Worm (Caenorhabditis elegans) whole organism, L1 larva: ENCODE measurements around the gene csb-1.

Experiments
- C04F5.9 ChIP-seq: sonication (generic microtip); optimal IDR thresholded peaks from 2 replicates; lab custom pipeline; 2016; ENCODE audit warnings: missing genetic modification characterization, missing compliant biosample characterization
- aha-1 ChIP-seq: fragments of 150-350 bp; optimal IDR thresholded peaks from 2 replicates; lab custom pipeline; 2014; ENCODE audit warnings: missing biosample characterization, missing genetic modification characterization
- ceh-8 ChIP-seq: fragments of 200-800 bp; sonication (Bioruptor generic); optimal IDR thresholded peaks from 2 replicates; lab custom pipeline; 2018; ENCODE audit warnings: mild to moderate bottlenecking, missing genetic modification characterization, moderate library complexity, missing compliant biosample characterization
- ceh-88 ChIP-seq: fragments of 200-800 bp; sonication (Bioruptor generic); IDR thresholded peaks from 2 replicates; pipeline ENCODE4 v1.3.6; 2022; ENCODE audit warnings: missing genetic modification characterization, missing compliant biosample characterization
- ceh-90 ChIP-seq: sonication (generic microtip); optimal IDR thresholded peaks from 2 replicates; lab custom pipeline; 2016; ENCODE audit warnings: missing genetic modification characterization, missing compliant biosample characterization
- dsc-1 ChIP-seq: sonication (generic microtip); optimal IDR thresholded peaks from 2 replicates; lab custom pipeline; 2016; ENCODE audit warnings: mild to moderate bottlenecking, missing genetic modification characterization, missing compliant biosample characterization
- efl-1 ChIP-seq, 4 experiments: fragments of 150-350 bp; optimal IDR thresholded peaks in 3 of 4; peaks in 1 of 4; 1 replicate in 1 of 4; 2 replicates in 3 of 4; lab custom pipeline; 2014; ENCODE audit warnings: missing biosample characterization in 2 of 4, missing genetic modification characterization in 2 of 4, missing genetic modification reagents in 2 of 4
- egl-13 ChIP-seq: sonication (generic microtip); optimal IDR thresholded peaks from 2 replicates; lab custom pipeline; 2016; ENCODE audit warnings: missing genotype, missing genetic modification reagents, missing genetic modification characterization, missing compliant biosample characterization
- fkh-10 ChIP-seq: sonication (generic microtip); optimal IDR thresholded peaks from 2 replicates; lab custom pipeline; 2017; ENCODE audit warnings: missing biosample characterization, missing genetic modification reagents, missing genetic modification characterization
- fkh-4 ChIP-seq: sonication (generic microtip); optimal IDR thresholded peaks from 2 replicates; lab custom pipeline; 2016; ENCODE audit warnings: missing compliant biosample characterization, missing genetic modification characterization, borderline replicate concordance
- grh-1 ChIP-seq: fragments of 200-800 bp; sonication (Bioruptor generic); IDR thresholded peaks from 2 replicates; pipeline ENCODE4 v1.3.6; 2022; ENCODE audit warnings: missing genetic modification reagents, missing genetic modification characterization, missing compliant biosample characterization
- hlh-4 ChIP-seq: sonication (generic microtip); optimal IDR thresholded peaks from 2 replicates; lab custom pipeline; 2016; ENCODE audit warnings: mild to moderate bottlenecking, missing genetic modification characterization, missing compliant biosample characterization
- hpl-2 ChIP-seq: fragments of 150-350 bp; optimal IDR thresholded peaks from 2 replicates; lab custom pipeline; 2014; ENCODE audit warnings: missing biosample characterization, missing genetic modification reagents, missing genetic modification characterization
- isw-1 ChIP-seq: fragments of 200-800 bp; sonication (Bioruptor generic); IDR thresholded peaks from 2 replicates; pipeline ENCODE4 v1.3.6; 2022; ENCODE audit warnings: missing genetic modification characterization, missing compliant biosample characterization
- lin-14 ChIP-seq: fragments of 200-800 bp; sonication (Bioruptor generic); optimal IDR thresholded peaks from 2 replicates; lab custom pipeline; 2018; ENCODE audit warnings: mild to moderate bottlenecking, missing genetic modification characterization, moderate library complexity, missing compliant biosample characterization
- lin-35 ChIP-seq, 2 experiments: fragments of 150-350 bp; optimal IDR thresholded peaks; 2 replicates each; lab custom pipeline; 2014; ENCODE audit warnings: missing biosample characterization in 2 of 2, missing genetic modification characterization in 2 of 2, missing genetic modification reagents in 2 of 2
- lin-39 ChIP-seq: fragments of 150-350 bp; optimal IDR thresholded peaks from 2 replicates; lab custom pipeline; 2014; ENCODE audit warnings: missing biosample characterization, missing genetic modification reagents, missing genetic modification characterization
- lir-3 ChIP-seq: sonication (generic microtip); optimal IDR thresholded peaks from 2 replicates; lab custom pipeline; 2016; ENCODE audit warnings: mild to moderate bottlenecking, missing genetic modification characterization, moderate library complexity, missing compliant biosample characterization; ENCODE audit not compliant: poor library complexity
- lsy-2 ChIP-seq, 2 experiments: fragments of 150-350 bp; optimal IDR thresholded peaks; 2 replicates each; lab custom pipeline; 2014; ENCODE audit warnings: missing biosample characterization in 2 of 2, missing genetic modification characterization in 2 of 2
- mab-9 ChIP-seq: fragments of 200-800 bp; sonication (Bioruptor generic); IDR thresholded peaks from 2 replicates; pipeline ENCODE4 v1.3.6; 2022; ENCODE audit warnings: missing genetic modification reagents, missing genetic modification characterization, missing compliant biosample characterization
- mdl-1 ChIP-seq, 2 experiments: fragments of 150-350 bp; optimal IDR thresholded peaks; 2 replicates each; lab custom pipeline; 2014 to 2017; ENCODE audit warnings: missing biosample characterization in 2 of 2, missing genetic modification characterization in 2 of 2, inconsistent platforms in 1 of 2
- nhr-20 ChIP-seq: sonication (generic microtip); optimal IDR thresholded peaks from 2 replicates; lab custom pipeline; 2016; ENCODE audit warnings: mild to moderate bottlenecking, missing genetic modification characterization, missing compliant biosample characterization
- nhr-237 ChIP-seq: fragments of 150-350 bp; optimal IDR thresholded peaks from 2 replicates; lab custom pipeline; 2014; ENCODE audit warnings: missing biosample characterization, missing genetic modification characterization
- nhr-28 ChIP-seq: fragments of 150-350 bp; optimal IDR thresholded peaks from 2 replicates; lab custom pipeline; 2014; ENCODE audit warnings: missing biosample characterization, missing genetic modification characterization
- nhr-47 ChIP-seq: sonication (generic microtip); optimal IDR thresholded peaks from 2 replicates; lab custom pipeline; 2016; ENCODE audit warnings: mild to moderate bottlenecking, missing genetic modification characterization, moderate library complexity, missing compliant biosample characterization
- nhr-71 ChIP-seq: sonication (generic microtip); optimal IDR thresholded peaks from 2 replicates; lab custom pipeline; 2016; ENCODE audit warnings: mild to moderate bottlenecking, missing genetic modification characterization, moderate library complexity, missing compliant biosample characterization
- nhr-77 ChIP-seq: fragments of 150-350 bp; optimal IDR thresholded peaks from 2 replicates; lab custom pipeline; 2014; ENCODE audit warnings: missing biosample characterization, missing genetic modification characterization
- nhr-84 ChIP-seq: sonication (generic microtip); optimal IDR thresholded peaks from 2 replicates; lab custom pipeline; 2017; ENCODE audit warnings: missing biosample characterization, missing genetic modification characterization
- nhr-85 ChIP-seq: sonication (generic microtip); peaks from one replicate; lab custom pipeline; 2016; ENCODE audit warnings: missing genetic modification characterization, inconsistent platforms, missing compliant biosample characterization
- nhr-90 ChIP-seq: sonication (generic microtip); optimal IDR thresholded peaks from 2 replicates; lab custom pipeline; 2016; ENCODE audit warnings: mild to moderate bottlenecking, missing genetic modification characterization, missing compliant biosample characterization; ENCODE audit not compliant: poor library complexity
- pag-3 ChIP-seq: sonication (generic microtip); optimal IDR thresholded peaks from 2 replicates; lab custom pipeline; 2017; ENCODE audit warnings: missing genetic modification characterization, mild to moderate bottlenecking, missing compliant biosample characterization, antibody characterized with exemption, borderline replicate concordance; ENCODE audit not compliant: insufficient read depth
- pqm-1 ChIP-seq: sonication (generic microtip); optimal IDR thresholded peaks from 3 replicates; lab custom pipeline; 2017; ENCODE audit warnings: missing biosample characterization, missing genetic modification characterization
- rnt-1 ChIP-seq: sonication (generic microtip); optimal IDR thresholded peaks from 2 replicates; lab custom pipeline; 2016; ENCODE audit warnings: mild to moderate bottlenecking, missing genetic modification characterization, moderate library complexity, missing compliant biosample characterization
- skn-1 ChIP-seq: fragments of 150-350 bp; optimal IDR thresholded peaks from 2 replicates; lab custom pipeline; 2014; ENCODE audit warnings: missing biosample characterization, missing genetic modification characterization
- snpc-4 ChIP-seq: fragments of 150-350 bp; optimal IDR thresholded peaks from 2 replicates; lab custom pipeline; 2014; ENCODE audit warnings: missing biosample characterization, missing genetic modification characterization
- sox-4 ChIP-seq: sonication (generic microtip); optimal IDR thresholded peaks from 2 replicates; lab custom pipeline; 2016; ENCODE audit warnings: missing genetic modification characterization, missing compliant biosample characterization
- swsn-7 ChIP-seq: sonication (generic microtip); optimal IDR thresholded peaks from 2 replicates; lab custom pipeline; 2016; ENCODE audit warnings: missing genetic modification characterization, missing compliant biosample characterization
- tbx-2 ChIP-seq: sonication (generic microtip); optimal IDR thresholded peaks from 2 replicates; lab custom pipeline; 2016; ENCODE audit warnings: missing genetic modification characterization, missing compliant biosample characterization
- unc-130 ChIP-seq: fragments of 150-350 bp; optimal IDR thresholded peaks from 2 replicates; lab custom pipeline; 2017; ENCODE audit warnings: missing biosample characterization, missing genetic modification characterization, inconsistent platforms
- unc-30 ChIP-seq: sonication (generic microtip); optimal IDR thresholded peaks from 2 replicates; lab custom pipeline; 2017; ENCODE audit warnings: missing biosample characterization, missing genetic modification characterization
- unc-62 ChIP-seq: fragments of 150-350 bp; optimal IDR thresholded peaks from 2 replicates; lab custom pipeline; 2014; ENCODE audit warnings: missing biosample characterization, missing genetic modification reagents, missing genetic modification characterization
- unc-86 ChIP-seq: sonication (generic microtip); optimal IDR thresholded peaks from 2 replicates; lab custom pipeline; 2016; ENCODE audit warnings: missing genetic modification characterization, missing compliant biosample characterization
- xbp-1 ChIP-seq: sonication (generic microtip); optimal IDR thresholded peaks from 2 replicates; lab custom pipeline; 2016; ENCODE audit warnings: missing genetic modification characterization, missing compliant biosample characterization
- zag-1 ChIP-seq: fragments of 150-350 bp; optimal IDR thresholded peaks from 2 replicates; lab custom pipeline; 2014; ENCODE audit warnings: missing biosample characterization, missing genetic modification characterization
- zip-4 ChIP-seq: fragments of 200-800 bp; sonication (Bioruptor generic); optimal IDR thresholded peaks from 2 replicates; lab custom pipeline; 2018; ENCODE audit warnings: mild to moderate bottlenecking, missing genetic modification characterization, moderate library complexity, missing compliant biosample characterization
- ztf-11 ChIP-seq, 2 experiments: sonication (generic microtip); optimal IDR thresholded peaks; 2 replicates each; lab custom pipeline; 2016 to 2017; ENCODE audit warnings: missing genetic modification characterization in 2 of 2, missing biosample characterization in 1 of 2, missing compliant biosample characterization in 1 of 2
- ztf-4 ChIP-seq: fragments of 150-350 bp; optimal IDR thresholded peaks from 2 replicates; lab custom pipeline; 2014; ENCODE audit warnings: missing biosample characterization, missing genetic modification characterization

Gene csb-1

DNA sequence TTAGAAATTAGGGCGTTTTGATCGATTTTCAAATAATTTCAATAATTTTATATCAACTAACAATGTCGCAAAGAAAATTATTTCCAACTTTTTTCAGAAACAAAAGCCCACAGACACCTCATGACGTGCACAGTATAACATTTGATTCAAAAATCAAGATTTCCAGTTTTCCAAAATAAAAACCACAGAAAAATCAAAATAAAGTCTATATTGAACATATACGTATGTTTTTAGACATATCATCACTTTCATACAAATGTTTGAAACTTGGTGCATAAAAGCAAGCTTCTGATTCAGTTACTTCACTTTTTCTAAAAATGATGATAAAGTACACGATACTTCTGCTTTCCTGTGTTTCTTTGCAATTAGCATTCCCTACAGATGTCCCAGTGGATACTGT is 8.9 kb downstream of the csb-1 start, which contains the start of gene F53H4.2:
F53H4.2 (plus strand) TSS at position 301 of the 400 bp plus-strand sequence.
- TF ChIP-seq fkh-4 (tag; lab: Kevin White, UChicago): no peak
- no peak for TF ChIP-seq egl-13 (tag; lab: Kevin White, UChicago)
- TF ChIP-seq ztf-4 (tag; lab: Kevin White, UChicago): no peak
- no peak for TF ChIP-seq unc-62 (GFP tag; lab: Kevin White, UChicago)
- TF ChIP-seq unc-130: no peak
- no peak for TF ChIP-seq ceh-88
- no peak for TF ChIP-seq lin-35 (GFP tag; optimal IDR thresholded peaks at IDR 0.05; lab: Kevin White, UChicago)
- TF ChIP-seq mdl-1 (tag; optimal IDR thresholded peaks at IDR 0.05; lab: Kevin White, UChicago): no peak
- TF ChIP-seq zip-4 (GFP tag; lab: Kevin White, UChicago): no peak

DNA sequence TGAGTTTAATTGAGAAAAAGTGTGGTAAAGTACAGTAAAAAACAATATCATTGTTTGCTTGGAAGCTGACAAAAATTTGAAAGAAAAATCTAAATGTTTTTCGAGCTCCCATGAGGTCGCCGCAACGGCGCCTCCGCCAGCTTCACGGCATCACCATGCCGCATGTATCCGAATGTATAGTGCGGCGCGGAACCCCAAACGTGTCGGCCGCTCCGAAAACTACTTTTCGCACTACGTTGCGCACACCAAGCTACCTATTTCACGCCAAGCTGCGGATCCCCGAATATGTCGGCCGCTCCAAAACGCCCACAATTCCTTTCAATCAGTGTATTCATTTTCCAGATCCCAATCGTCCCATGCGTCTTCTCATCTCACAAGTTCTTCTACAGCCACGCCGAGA is 14.7 kb downstream of the csb-1 start:
- no peak for TF ChIP-seq nhr-237
- TF ChIP-seq efl-1 (optimal IDR thresholded peaks at IDR 0.05; lab: Kevin White, UChicago): no peak
- TF ChIP-seq efl-1 (GFP tag; optimal IDR thresholded peaks at IDR 0.05 in 1 of 2; lab: Kevin White, UChicago): peak in 1 of 2 experiments; percentile 66
- peak; percentile 69 for TF ChIP-seq snpc-4 (tag; lab: Kevin White, UChicago)
- TF ChIP-seq lsy-2 (tag; optimal IDR thresholded peaks at IDR 0.05; lab: Kevin White, UChicago): no peak
- peak; percentile 7 for TF ChIP-seq nhr-85 (tag; lab: Kevin White, UChicago)
- TF ChIP-seq egl-13 (tag; lab: Kevin White, UChicago): no peak
- no peak for TF ChIP-seq hlh-4 (tag; lab: Kevin White, UChicago)

DNA sequence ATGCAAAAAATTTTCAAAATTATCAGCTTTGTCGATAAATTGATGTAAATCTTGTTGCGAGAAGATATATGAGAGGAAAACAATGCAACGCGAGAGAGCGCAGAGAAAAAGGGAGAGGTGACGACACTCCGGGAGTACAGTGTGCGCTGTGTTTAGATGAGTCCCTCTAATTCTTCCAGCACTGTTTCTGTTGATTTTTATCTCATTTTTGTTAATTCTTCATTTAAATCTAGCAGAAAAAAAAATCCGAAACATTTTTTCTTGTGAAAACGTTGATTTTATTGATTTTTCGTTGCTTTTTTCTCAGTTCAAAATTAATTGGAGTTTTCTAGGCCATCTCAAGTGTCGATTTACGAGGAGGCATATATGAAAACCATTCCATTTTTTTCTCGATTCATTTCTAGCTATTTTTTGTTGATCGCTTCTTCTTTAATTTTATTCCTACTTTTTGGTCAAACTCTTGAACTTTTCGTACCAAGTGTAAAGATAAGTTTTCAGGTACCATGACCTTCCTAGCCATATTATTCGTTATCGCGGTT is 16.3 kb downstream of the csb-1 start, which contains the start of gene acl-1:
acl-1 (plus strand) TSS at position 489 of the 539 bp plus-strand sequence.
- TF ChIP-seq fkh-10 (peak; percentile 55), zag-1 (tag; lab: Kevin White, UChicago) (no peak), hlh-4 (tag; lab: Kevin White, UChicago) (peak; percentile 75), nhr-84 (no peak), aha-1 (tag; lab: Kevin White, UChicago) (no peak), lir-3 (peak; percentile 86), grh-1 (GFP tag; lab: Robert Waterston, UW) (peak; percentile 82), C04F5.9 (tag; lab: Kevin White, UChicago) (peak; percentile 83), mdl-1 (tag; optimal IDR thresholded peaks at IDR 0.05; lab: Kevin White, UChicago) (peak in 1 of 2 experiments; percentile 7), isw-1 (GFP tag; lab: Robert Waterston, UW) (peak; percentile 86), mab-9 (GFP tag; lab: Robert Waterston, UW) (peak; percentile 53), snpc-4 (tag; lab: Kevin White, UChicago) (peak; percentile 49), nhr-20 (peak; percentile 90), efl-1 (optimal IDR thresholded peaks at IDR 0.05; lab: Kevin White, UChicago) (peak; percentile 58 to 67), efl-1 (GFP tag; optimal IDR thresholded peaks at IDR 0.05 in 1 of 2; lab: Kevin White, UChicago) (peak; percentile 53 to 91), rnt-1 (peak; percentile 85), nhr-28 (tag; lab: Kevin White, UChicago) (no peak), dsc-1 (tag; lab: Kevin White, UChicago) (peak; percentile 97), nhr-90 (tag; lab: Kevin White, UChicago) (peak; percentile 93), lin-39 (tag; lab: Kevin White, UChicago) (peak; percentile 64), skn-1 (tag; lab: Kevin White, UChicago) (no peak), hpl-2 (GFP tag; lab: Kevin White, UChicago) (no peak), egl-13 (tag; lab: Kevin White, UChicago) (peak; percentile 94), pag-3 (tag; lab: Kevin White, UChicago) (no peak), xbp-1 (tag; lab: Kevin White, UChicago) (peak; percentile 90), nhr-47 (tag; lab: Kevin White, UChicago) (peak; percentile 95), sox-4 (tag; lab: Kevin White, UChicago) (peak; percentile 90), ztf-11 (tag; optimal IDR thresholded peaks at IDR 0.05; lab: Kevin White, UChicago) (peak in 1 of 2 experiments; percentile 83), pqm-1 (tag; lab: Kevin White, UChicago) (no peak), lin-14 (peak; percentile 92), nhr-71 (tag; lab: Kevin White, UChicago) (peak; percentile 95), ceh-90 (peak; percentile 85), ceh-8 (peak; percentile 51), unc-30 (tag; lab: Kevin White, UChicago) (no peak), swsn-7 (peak; percentile 88), unc-86 (peak; percentile 85), nhr-77 (tag; lab: Kevin White, UChicago) (peak; percentile 49), nhr-237 (peak; percentile 30), tbx-2 (peak; percentile 92)
